Worm (Caenorhabditis elegans) whole organism, midembryonic: ENCODE results near the gene nspb-4.
"Not testable (repeated sequence)": the region's sequence is repeated elsewhere in the genome, so short reads cannot be mapped to it uniquely, and the experiment has no call there.

ENCODE experiments used
- med-1 ChIP-seq: sonication (generic microtip); optimal IDR thresholded peaks from 2 replicates; lab custom pipeline; 2017; ENCODE audit warnings: missing genetic modification characterization, mild to moderate bottlenecking, missing compliant biosample characterization, antibody characterized with exemption, missing genetic modification reagents; ENCODE audit not compliant: insufficient read depth
- tab-1 ChIP-seq: fragments of 200-800 bp; sonication (Bioruptor generic); IDR thresholded peaks from 2 replicates; pipeline ENCODE4 v1.3.6; 2022; ENCODE audit warnings: missing genetic modification characterization, missing compliant biosample characterization
- ztf-29 ChIP-seq: fragments of 200-800 bp; sonication (Bioruptor generic); IDR thresholded peaks from 2 replicates; pipeline ENCODE4 v1.3.6; 2022; ENCODE audit warnings: missing genetic modification reagents, missing genetic modification characterization, missing compliant biosample characterization

ce11 chrIV:6594871-6595270 is 3.1 kb upstream of the nspb-4 start, which contains the start of gene nspb-3:
- not testable (repeated sequence) for TF ChIP-seq med-1 (GFP tag; lab: Kevin White, UChicago); tab-1; ztf-29 (GFP tag; lab: Robert Waterston, UW)
